Fruit fly (Drosophila melanogaster): ENCODE data around the gene eIF2Balpha.

Gene eIF2Balpha

dm6 chr3R:29899635-29900034 is 36.1 kb downstream of the eIF2Balpha start:
- TF ChIP-seq lz (GFP tag; optimal IDR thresholded peaks at IDR 0.05) (no peak), CG6163 (GFP tag; IDR thresholded peaks at IDR 0.05) (no peak), fd59A (GFP tag; optimal IDR thresholded peaks at IDR 0.05) (no peak), CG3032 (tag; optimal IDR thresholded peaks at IDR 0.05) (no peak), esn (GFP tag; optimal IDR thresholded peaks at IDR 0.05) (no peak)

- TF ChIP-seq Eip93F (GFP tag; optimal IDR thresholded peaks at IDR 0.05) (no peak), CG7368 (GFP tag; optimal IDR thresholded peaks at IDR 0.05) (no peak), CG11294 (GFP tag; IDR thresholded peaks at IDR 0.05) (peak; percentile 45), CG15336 (GFP tag; IDR thresholded peaks at IDR 0.05) (peak; percentile 59), Hr4 (GFP tag; optimal IDR thresholded peaks at IDR 0.05) (peak; percentile 46), topi (GFP tag; optimal IDR thresholded peaks at IDR 0.05) (no peak), CG32006 (GFP tag; optimal IDR thresholded peaks at IDR 0.05) (peak; percentile 46), CG16779 (tag; optimal IDR thresholded peaks at IDR 0.05) (no peak), CG8119 (GFP tag; IDR thresholded peaks at IDR 0.05) (peak; percentile 54; the same call in 1 of the 3 replicates), CG6276 (GFP tag; optimal IDR thresholded peaks at IDR 0.05) (peak; percentile 20), eg (GFP tag; IDR thresholded peaks at IDR 0.05) (peak; percentile 31; the same call in 1 of the 3 replicates), CG10669 (GFP tag; optimal IDR thresholded peaks at IDR 0.05) (no peak)
These were observed 37.1 kb downstream of the eIF2Balpha start for dm6 chr3R:29898588-29898987.

- TF ChIP-seq eg (GFP tag; IDR thresholded peaks at IDR 0.05) (peak; percentile 78), CG6276 (GFP tag; optimal IDR thresholded peaks at IDR 0.05) (peak; percentile 56), CG3919 (GFP tag; optimal IDR thresholded peaks at IDR 0.05) (peak; percentile 26), CG11294 (GFP tag; IDR thresholded peaks at IDR 0.05) (peak; percentile 72), Eip78C (GFP tag) (peak; percentile 73), CG6163 (GFP tag; IDR thresholded peaks at IDR 0.05) (peak; percentile 34; the same call in 2 of the 3 replicates), pdm3 (GFP tag; optimal IDR thresholded peaks at IDR 0.05) (peak; percentile 19), CG34406 (GFP tag; optimal IDR thresholded peaks at IDR 0.05) (no peak), OdsH (GFP tag; optimal IDR thresholded peaks at IDR 0.05) (peak; percentile 30), achi (GFP tag; optimal IDR thresholded peaks at IDR 0.05) (peak; percentile 46), Blimp-1 (GFP tag; optimal IDR thresholded peaks at IDR 0.05) (no peak), Gug (GFP tag; IDR thresholded peaks at IDR 0.05) (peak; percentile 80), salr (GFP tag; optimal IDR thresholded peaks at IDR 0.05) (peak in 1 of 2 experiments; percentile 25), Hr4 (GFP tag; optimal IDR thresholded peaks at IDR 0.05) (peak; percentile 79), CG8119 (GFP tag; IDR thresholded peaks at IDR 0.05) (peak; percentile 83), CG10631 (GFP tag; optimal IDR thresholded peaks at IDR 0.05) (peak; percentile 21), Sox102F (GFP tag; optimal IDR thresholded peaks at IDR 0.05) (no peak), CG15336 (GFP tag; IDR thresholded peaks at IDR 0.05) (peak; percentile 81), CG8319 (GFP tag; optimal IDR thresholded peaks at IDR 0.05) (no peak), Eip75B (GFP tag; optimal IDR thresholded peaks at IDR 0.05) (no peak), CG32006 (GFP tag; optimal IDR thresholded peaks at IDR 0.05) (peak; percentile 60), lz (GFP tag; optimal IDR thresholded peaks at IDR 0.05) (no peak), CG4318 (GFP tag; optimal IDR thresholded peaks at IDR 0.05) (peak; percentile 22)
These were observed 41.3 kb downstream of the eIF2Balpha start for dm6 chr3R:29894393-29894792.

dm6 chr3R:29893030-29893429 is 42.7 kb downstream of the eIF2Balpha start:
- TF ChIP-seq ss (GFP tag; optimal IDR thresholded peaks at IDR 0.05) (no peak), Eip75B (GFP tag; optimal IDR thresholded peaks at IDR 0.05) (no peak), CG6163 (GFP tag; IDR thresholded peaks at IDR 0.05) (no peak), lz (GFP tag; optimal IDR thresholded peaks at IDR 0.05) (no peak), CG6808 (GFP tag; optimal IDR thresholded peaks at IDR 0.05) (no peak), cyc (GFP tag; optimal IDR thresholded peaks at IDR 0.05) (no peak), Sox15 (GFP tag; optimal IDR thresholded peaks at IDR 0.05) (no peak), dsx (GFP tag; optimal IDR thresholded peaks at IDR 0.05; ENCODE audit: poor library complexity, severe bottlenecking) (no peak)

Measured in whole organism, prepupa.